Fruit fly (Drosophila melanogaster): ENCODE results near the gene CG6675.

DNA sequence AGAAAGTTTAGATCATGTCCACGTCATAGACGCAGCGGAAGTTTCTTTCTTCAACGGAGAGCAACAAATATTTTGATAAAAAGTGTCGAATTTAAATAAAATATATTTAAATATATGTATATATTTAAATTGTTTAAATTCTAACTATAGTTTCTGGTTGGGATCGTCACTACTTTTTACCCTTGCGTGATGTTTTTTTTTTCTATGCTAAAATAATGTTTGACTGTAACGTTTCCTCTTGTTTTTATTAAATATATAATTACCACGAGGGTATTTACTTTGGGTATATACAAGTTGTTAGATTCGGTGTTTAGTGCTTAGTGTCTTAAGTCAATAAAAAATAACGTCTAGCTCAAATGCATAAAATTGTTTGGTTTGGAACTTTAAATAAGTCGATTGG is 29.4 kb upstream of the CG6675 start, which contains the start of gene ttm3:
- no peak for TF ChIP-seq CG33017 (tag; optimal IDR thresholded peaks at IDR 0.05)
- no peak for TF ChIP-seq cic (GFP tag; optimal IDR thresholded peaks at IDR 0.05)
- no peak for TF ChIP-seq bab1 (GFP tag; optimal IDR thresholded peaks at IDR 0.05)
- TF ChIP-seq CG5204 (GFP tag; optimal IDR thresholded peaks at IDR 0.05) = no peak
- TF ChIP-seq kay (GFP tag; ENCODE audit: borderline replicate concordance) = no peak
- TF ChIP-seq CG1620 (GFP tag; optimal IDR thresholded peaks at IDR 0.05) = no peak

Measured in whole organism, adult.